Fruit fly (Drosophila melanogaster) whole organism, embryonic: ENCODE data around the gene Ptp10D.

Source experiments
- Atf3 ChIP-seq: fragments of 200-800 bp; sonication (Bioruptor generic); optimal IDR thresholded peaks from 3 replicates; lab custom pipeline; 2016; ENCODE audit warnings: missing biosample characterization, missing genetic modification characterization
- Bdp1 ChIP-seq: fragments of 200-800 bp; sonication (Bioruptor generic); optimal IDR thresholded peaks from 3 replicates; lab custom pipeline; 2016; ENCODE audit warnings: missing biosample characterization, missing genetic modification characterization
- BtbVII ChIP-seq: fragments of 200-800 bp; sonication (Bioruptor generic); optimal IDR thresholded peaks from 3 replicates; lab custom pipeline; 2017; ENCODE audit warnings: missing biosample characterization, mild to moderate bottlenecking, missing genetic modification characterization
- Bteb2 ChIP-seq: fragments of 200-800 bp; sonication (Bioruptor generic); optimal IDR thresholded peaks from 2 replicates; lab custom pipeline; 2016; ENCODE audit warnings: missing biosample characterization, missing genetic modification characterization
- CG10979 ChIP-seq: fragments of 200-800 bp; sonication (Bioruptor generic); optimal IDR thresholded peaks from 2 replicates; lab custom pipeline; 2018; ENCODE audit warnings: missing biosample characterization, mild to moderate bottlenecking, missing genetic modification characterization, moderate library complexity
- CG11247 ChIP-seq: fragments of 200-800 bp; sonication (Bioruptor generic); IDR thresholded peaks from 2 replicates; pipeline ENCODE4 v1.3.6; 2022; ENCODE audit warnings: missing biosample characterization, missing genetic modification characterization
- CG11456 ChIP-seq: fragments of 200-800 bp; sonication (Bioruptor generic); IDR thresholded peaks from 3 replicates; pipeline ENCODE4 v1.3.6; 2022; ENCODE audit warnings: missing biosample characterization, missing genetic modification characterization
- CG12104 ChIP-seq: fragments of 200-800 bp; sonication (Bioruptor generic); optimal IDR thresholded peaks from 3 replicates; lab custom pipeline; 2016; ENCODE audit warnings: missing biosample characterization, missing genetic modification characterization
- CG14710 ChIP-seq: fragments of 200-800 bp; sonication (Bioruptor generic); optimal IDR thresholded peaks from 3 replicates; lab custom pipeline; 2019; ENCODE audit warnings: missing biosample characterization, mild to moderate bottlenecking, missing genetic modification characterization, moderate library complexity
- CG15696 ChIP-seq: fragments of 200-800 bp; sonication (Bioruptor generic); optimal IDR thresholded peaks from 2 replicates; lab custom pipeline; 2019; ENCODE audit warnings: missing biosample characterization, mild to moderate bottlenecking, missing genetic modification characterization, moderate library complexity
- CG18011 ChIP-seq: fragments of 200-800 bp; sonication (Bioruptor generic); optimal IDR thresholded peaks from 2 replicates; lab custom pipeline; 2017; ENCODE audit warnings: missing biosample characterization, missing genetic modification characterization, mild to moderate bottlenecking, moderate library complexity, missing genotype
- CG18764 ChIP-seq: fragments of 200-800 bp; sonication (Bioruptor generic); optimal IDR thresholded peaks from 3 replicates; lab custom pipeline; 2016; ENCODE audit warnings: missing biosample characterization, missing genetic modification characterization
- CG30020 ChIP-seq: fragments of 200-800 bp; optimal IDR thresholded peaks from 2 replicates; lab custom pipeline; 2019; ENCODE audit warnings: missing biosample characterization, mild to moderate bottlenecking, missing genetic modification characterization, moderate library complexity
- CG30403 ChIP-seq: fragments of 200-800 bp; sonication (Bioruptor generic); optimal IDR thresholded peaks from 3 replicates; lab custom pipeline; 2016; ENCODE audit warnings: missing biosample characterization, missing genetic modification characterization
- CG31365 ChIP-seq: fragments of 200-800 bp; sonication (Bioruptor generic); optimal IDR thresholded peaks from 2 replicates; lab custom pipeline; 2018; ENCODE audit warnings: missing biosample characterization, mild to moderate bottlenecking, missing genetic modification characterization
- CG34224 ChIP-seq: fragments of 200-800 bp; sonication (Bioruptor generic); IDR thresholded peaks from 3 replicates; pipeline ENCODE4 v1.3.6; 2022; ENCODE audit warnings: missing biosample characterization, missing genetic modification characterization; ENCODE audit not compliant: partially characterized antibody
- CG3847 ChIP-seq: fragments of 200-800 bp; sonication (Bioruptor generic); IDR thresholded peaks from 2 replicates; pipeline ENCODE4 v1.3.6; 2022; ENCODE audit warnings: missing biosample characterization, missing genetic modification characterization
- CG42726 ChIP-seq: fragments of 200-800 bp; sonication (Bioruptor generic); IDR thresholded peaks from 2 replicates; pipeline ENCODE4 v1.3.6; 2022; ENCODE audit warnings: missing biosample characterization, missing genetic modification characterization; ENCODE audit not compliant: partially characterized antibody
- CG4360 ChIP-seq: fragments of 200-800 bp; sonication (Bioruptor generic); IDR thresholded peaks from 2 replicates; pipeline ENCODE4 v1.3.6; 2022; ENCODE audit warnings: missing biosample characterization, missing genetic modification characterization
- CG4854 ChIP-seq: fragments of 200-800 bp; sonication (Bioruptor generic); optimal IDR thresholded peaks from 2 replicates; lab custom pipeline; 2016; ENCODE audit warnings: missing biosample characterization, missing genetic modification characterization, inconsistent platforms
- CG5953 ChIP-seq: fragments of 200-800 bp; sonication (Bioruptor generic); IDR thresholded peaks from 2 replicates; pipeline ENCODE4 v1.3.6; 2022; ENCODE audit warnings: missing biosample characterization, missing genetic modification characterization
- CG6175 ChIP-seq: fragments of 200-800 bp; sonication (Bioruptor generic); IDR thresholded peaks from 3 replicates; pipeline ENCODE4 v1.3.6; 2022; ENCODE audit warnings: missing biosample characterization, missing genetic modification characterization
- CG6765 ChIP-seq: fragments of 200-800 bp; sonication (Bioruptor generic); optimal IDR thresholded peaks from 3 replicates; lab custom pipeline; 2017; ENCODE audit warnings: missing biosample characterization, mild to moderate bottlenecking, missing genetic modification characterization
- D19B ChIP-seq: fragments of 200-800 bp; sonication (Bioruptor generic); optimal IDR thresholded peaks from 2 replicates; lab custom pipeline; 2017; ENCODE audit warnings: missing biosample characterization, mild to moderate bottlenecking, missing genetic modification characterization
- Doc3 ChIP-seq: fragments of 200-800 bp; sonication (Bioruptor generic); IDR thresholded peaks from 3 replicates; pipeline ENCODE4 v1.3.6; 2022; ENCODE audit warnings: missing biosample characterization, missing genetic modification characterization; ENCODE audit not compliant: partially characterized antibody
- Fer2 ChIP-seq: fragments of 200-800 bp; sonication (Bioruptor generic); optimal IDR thresholded peaks from 2 replicates; lab custom pipeline; 2018; ENCODE audit warnings: missing biosample characterization, mild to moderate bottlenecking, missing genetic modification characterization, moderate library complexity
- GATAe ChIP-seq: fragments of 200-800 bp; sonication (Bioruptor generic); conservative IDR thresholded peaks from 2 replicates; pipeline ENCODE4 v1.3.6; 2022; ENCODE audit warnings: missing biosample characterization, missing genetic modification characterization
- Hr51 ChIP-seq, 2 experiments: fragments of 200-800 bp; sonication (Bioruptor generic); optimal IDR thresholded peaks; 2 replicates in 1 of 2; 3 replicates in 1 of 2; lab custom pipeline; 2016 to 2018; ENCODE audit warnings: missing biosample characterization in 2 of 2, missing genetic modification characterization in 2 of 2, mild to moderate bottlenecking in 1 of 2, moderate library complexity in 1 of 2
- NC2α ChIP-seq: fragments of 200-800 bp; sonication (Bioruptor generic); optimal IDR thresholded peaks from 2 replicates; lab custom pipeline; 2016; ENCODE audit warnings: missing biosample characterization, missing genetic modification characterization
- NK7.1 ChIP-seq: fragments of 200-800 bp; sonication (Bioruptor generic); optimal IDR thresholded peaks from 3 replicates; lab custom pipeline; 2016; ENCODE audit warnings: missing biosample characterization, missing genetic modification characterization
- Pdp1 ChIP-seq, 2 experiments: fragments of 200-800 bp; sonication (Bioruptor generic); optimal IDR thresholded peaks; 3 replicates each; lab custom pipeline; 2016; ENCODE audit warnings: missing biosample characterization in 2 of 2, missing genetic modification characterization in 2 of 2, mild to moderate bottlenecking in 1 of 2, moderate library complexity in 1 of 2
- Sox102F ChIP-seq: fragments of 200-800 bp; sonication (Bioruptor generic); optimal IDR thresholded peaks from 2 replicates; lab custom pipeline; 2018; ENCODE audit warnings: missing biosample characterization, mild to moderate bottlenecking, missing genetic modification characterization, moderate library complexity
- Spps ChIP-seq: fragments of 200-800 bp; sonication (Bioruptor generic); optimal IDR thresholded peaks from 2 replicates; lab custom pipeline; 2018; ENCODE audit warnings: missing biosample characterization, mild to moderate bottlenecking, missing genetic modification characterization
- Sry-δ ChIP-seq: fragments of 200-800 bp; sonication (Bioruptor generic); optimal IDR thresholded peaks from 2 replicates; lab custom pipeline; 2016; ENCODE audit warnings: missing biosample characterization, missing genetic modification characterization
- ase ChIP-seq: fragments of 200-800 bp; sonication (Bioruptor generic); IDR thresholded peaks from 3 replicates; pipeline ENCODE4 v1.3.6; 2022; ENCODE audit warnings: missing biosample characterization, missing genetic modification characterization
- ash1 ChIP-seq: fragments of 200-800 bp; sonication (Bioruptor generic); optimal IDR thresholded peaks from 2 replicates; lab custom pipeline; 2018; ENCODE audit warnings: missing biosample characterization, mild to moderate bottlenecking, missing genetic modification characterization
- ato ChIP-seq: fragments of 200-800 bp; sonication (Bioruptor generic); IDR thresholded peaks from 2 replicates; pipeline ENCODE4 v1.3.6; 2022; ENCODE audit warnings: missing biosample characterization, missing genetic modification characterization; ENCODE audit not compliant: partially characterized antibody
- bigmax ChIP-seq: fragments of 200-800 bp; sonication (Bioruptor generic); optimal IDR thresholded peaks from 2 replicates; lab custom pipeline; 2018; ENCODE audit warnings: missing biosample characterization, mild to moderate bottlenecking, missing genetic modification characterization
- chif ChIP-seq, 2 experiments: fragments of 200-800 bp; sonication (Bioruptor generic); optimal IDR thresholded peaks; 3 replicates each; lab custom pipeline; 2016; ENCODE audit warnings: missing biosample characterization in 2 of 2, missing genetic modification characterization in 2 of 2
- dan ChIP-seq: fragments of 200-800 bp; sonication (Bioruptor generic); IDR thresholded peaks from 2 replicates; pipeline ENCODE4 v1.3.6; 2022; ENCODE audit warnings: missing biosample characterization, missing genetic modification characterization
- eve ChIP-seq, 2 experiments: fragments of >200 bp; optimal IDR thresholded peaks; 2 replicates each; lab custom pipeline; 2017; ENCODE audit warnings: missing biosample characterization in 2 of 2, missing genetic modification characterization in 2 of 2
- grau ChIP-seq: fragments of 200-800 bp; optimal IDR thresholded peaks from 3 replicates; lab custom pipeline; 2019; ENCODE audit warnings: missing biosample characterization, mild to moderate bottlenecking, missing genetic modification characterization, moderate library complexity
- kni ChIP-seq: fragments of 200-800 bp; sonication (Bioruptor generic); optimal IDR thresholded peaks from 3 replicates; lab custom pipeline; 2017; ENCODE audit warnings: mild to moderate bottlenecking, missing biosample characterization, missing genetic modification reagents, missing genetic modification characterization
- sisA ChIP-seq: fragments of 200-800 bp; sonication (Bioruptor generic); IDR thresholded peaks from 2 replicates; pipeline ENCODE4 v1.3.6; 2022; ENCODE audit warnings: missing biosample characterization, missing genetic modification characterization
- tll ChIP-seq, 2 experiments: fragments of 200-800 bp in 1 of 2; fragments of >200 bp in 1 of 2; sonication (Bioruptor generic) in 1 of 2; optimal IDR thresholded peaks; 2 replicates each; lab custom pipeline; 2017 to 2019; ENCODE audit warnings: missing biosample characterization in 2 of 2, missing genetic modification characterization in 2 of 2, mild to moderate bottlenecking in 1 of 2, moderate library complexity in 1 of 2
- usp ChIP-seq: fragments of >200 bp; optimal IDR thresholded peaks from 2 replicates; lab custom pipeline; 2017; ENCODE audit warnings: missing biosample characterization, missing genetic modification characterization
- vvl ChIP-seq: fragments of 200-800 bp; sonication (Bioruptor generic); IDR thresholded peaks from 2 replicates; pipeline ENCODE4 v1.3.6; 2022; ENCODE audit warnings: missing biosample characterization, missing genetic modification characterization
- wdn ChIP-seq: fragments of 200-800 bp; sonication (Bioruptor generic); IDR thresholded peaks from 2 replicates; pipeline ENCODE4 v1.3.6; 2022; ENCODE audit warnings: missing biosample characterization, missing genetic modification characterization
- zen ChIP-seq: fragments of 200-800 bp; sonication (Bioruptor generic); optimal IDR thresholded peaks from 3 replicates; lab custom pipeline; 2018; ENCODE audit warnings: missing biosample characterization, mild to moderate bottlenecking, missing genetic modification characterization, moderate library complexity

Ptp10D gene

DNA sequence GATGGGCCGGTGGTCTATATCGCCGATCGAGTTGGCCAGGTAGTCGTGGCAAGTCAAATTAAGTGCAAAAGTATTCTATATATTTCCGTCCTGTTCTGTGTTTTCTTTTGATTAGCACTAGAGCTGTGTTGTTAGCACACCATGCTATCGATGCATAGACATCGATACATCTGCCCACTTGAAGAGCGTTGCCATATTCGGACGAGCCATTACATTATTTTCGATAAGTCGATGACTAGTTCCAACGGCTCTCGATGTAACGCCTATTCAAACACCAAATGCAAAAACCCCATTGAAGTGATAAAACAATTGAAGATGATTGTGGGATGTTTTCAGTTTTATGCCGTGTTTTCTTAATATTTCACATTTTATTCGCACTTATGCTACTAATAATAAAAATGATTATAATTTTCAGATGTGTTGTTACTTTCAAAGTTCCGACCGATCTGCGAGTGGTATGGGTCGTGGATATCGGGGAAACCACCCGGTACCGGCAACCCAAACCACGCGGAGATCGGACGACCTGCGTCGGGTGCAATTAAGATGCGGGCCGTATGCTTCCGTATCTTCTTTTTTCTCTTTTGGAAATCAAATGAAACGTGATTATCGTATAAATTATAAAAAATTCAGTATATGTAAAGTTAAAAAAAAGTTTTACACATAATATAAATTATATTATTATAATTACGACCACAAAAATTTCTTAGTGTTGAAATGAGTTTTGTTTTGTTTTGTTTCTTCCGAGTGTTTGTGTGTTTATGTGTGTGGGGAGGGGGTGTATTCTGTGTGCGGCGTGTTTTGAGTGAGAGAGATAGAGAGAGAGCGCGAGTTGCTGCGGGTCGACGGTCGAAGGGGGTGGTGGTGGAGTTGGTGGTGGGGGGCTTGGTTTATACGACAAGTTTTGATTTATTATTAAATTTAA, 88.2 kb downstream of the Ptp10D start, which contains the start of gene FucT6:
TSS of gene FucT6 (minus strand) at position 153 of the 922 bp plus-strand sequence.
- TF ChIP-seq Sry-δ, result peak; percentile 95
- TF ChIP-seq chif (GFP tag; optimal IDR thresholded peaks at IDR 0.05; lab: Kevin White, UChicago), result no peak
- no peak for TF ChIP-seq Spps (tag; lab: Kevin White, UChicago)
- TF ChIP-seq Sox102F (GFP tag; lab: Kevin White, UChicago), result no peak
- TF ChIP-seq CG31365, result no peak
- TF ChIP-seq CG6765 (GFP tag; lab: Kevin White, UChicago), result no peak
- no peak for TF ChIP-seq Atf3 (GFP tag; lab: Kevin White, UChicago)
- no peak for TF ChIP-seq CG5953
- no peak for TF ChIP-seq ase
- TF ChIP-seq vvl (GFP tag; lab: Robert Waterston, UW), result peak; percentile 28; the same call in 1 of the 2 replicates
- TF ChIP-seq Bdp1 (GFP tag; lab: Kevin White, UChicago), result no peak
- no peak for TF ChIP-seq dan (GFP tag; lab: Robert Waterston, UW)
- TF ChIP-seq eve (GFP tag; optimal IDR thresholded peaks at IDR 0.05; lab: Kevin White, UChicago), result no peak
- TF ChIP-seq ash1 (GFP tag; lab: Kevin White, UChicago), result no peak
- TF ChIP-seq zen (tag; lab: Kevin White, UChicago), result peak; percentile 21
- no peak for TF ChIP-seq BtbVII (GFP tag; lab: Kevin White, UChicago)
- TF ChIP-seq GATAe (GFP tag; lab: Robert Waterston, UW), result no peak
- TF ChIP-seq CG30020 (tag; lab: Kevin White, UChicago), result peak; percentile 20
- no peak for TF ChIP-seq CG10979
- no peak for TF ChIP-seq D19B
- TF ChIP-seq CG6175, result no peak
- no peak for TF ChIP-seq NC2α (GFP tag; lab: Kevin White, UChicago)
- TF ChIP-seq CG11456 (GFP tag; lab: Robert Waterston, UW), result no peak
- TF ChIP-seq grau (tag; lab: Kevin White, UChicago), result no peak
- TF ChIP-seq CG15696 (tag; lab: Kevin White, UChicago), result no peak
- TF ChIP-seq CG18011, result no peak
- no peak for TF ChIP-seq Fer2 (tag; lab: Kevin White, UChicago)
- TF ChIP-seq CG12104, result no peak
- TF ChIP-seq kni, result no peak
- no peak for TF ChIP-seq wdn (GFP tag; lab: Robert Waterston, UW)
- no peak for TF ChIP-seq CG11247
- TF ChIP-seq CG42726 (GFP tag; lab: Robert Waterston, UW), result peak; percentile 81
- TF ChIP-seq CG18764, result no peak
- TF ChIP-seq CG4854 (GFP tag; lab: Kevin White, UChicago), result no peak
- TF ChIP-seq CG30403 (GFP tag; lab: Kevin White, UChicago), result no peak
- no peak for TF ChIP-seq CG4360 (GFP tag; lab: Robert Waterston, UW)
- no peak for TF ChIP-seq bigmax (GFP tag; lab: Kevin White, UChicago)
- TF ChIP-seq CG14710 (tag; lab: Kevin White, UChicago), result peak; percentile 53
- peak; percentile 59 for TF ChIP-seq CG3847
- TF ChIP-seq ato (GFP tag; lab: Robert Waterston, UW), result peak; percentile 78
- peak; percentile 90 for TF ChIP-seq CG34224 (GFP tag; lab: Robert Waterston, UW)
- TF ChIP-seq usp (GFP tag; lab: Kevin White, UChicago), result no peak
- TF ChIP-seq Bteb2, result no peak
- no peak for TF ChIP-seq sisA
- TF ChIP-seq Hr51 (GFP tag; optimal IDR thresholded peaks at IDR 0.05; lab: Kevin White, UChicago), result no peak
- TF ChIP-seq NK7.1 (GFP tag; lab: Kevin White, UChicago), result no peak
- peak; percentile 75 for TF ChIP-seq Doc3
- peak in 1 of 2 experiments; percentile 67 for TF ChIP-seq Pdp1 (GFP tag; optimal IDR thresholded peaks at IDR 0.05; lab: Kevin White, UChicago)
- TF ChIP-seq tll (GFP tag; optimal IDR thresholded peaks at IDR 0.05; lab: Kevin White, UChicago), result no peak
